Worm (Caenorhabditis elegans) whole organism, mixed stage, embryonic: ENCODE measurements around the gene F20D6.9.

Experiments used
- nhr-76 ChIP-seq: sonication (generic microtip); optimal IDR thresholded peaks from 2 replicates; lab custom pipeline; 2017; ENCODE audit warnings: missing biosample characterization, missing genetic modification characterization
- snpc-4 ChIP-seq: fragments of 150-350 bp; optimal IDR thresholded peaks from 2 replicates; lab custom pipeline; 2014; ENCODE audit warnings: missing biosample characterization, missing genetic modification characterization
- ztf-11 ChIP-seq: fragments of 150-350 bp; optimal IDR thresholded peaks from 2 replicates; lab custom pipeline; 2014; ENCODE audit warnings: missing biosample characterization, missing genetic modification characterization

- TF ChIP-seq nhr-76 (tag; lab: Kevin White, UChicago) (no peak), ztf-11 (no peak), snpc-4 (tag; lab: Kevin White, UChicago) (no peak)
These were observed 11.2 kb upstream of the F20D6.9 start, which contains the start of gene F20D6.15 for ce11 chrV:8188421-8188820.
